Fruit fly (Drosophila melanogaster): Measurements from ENCODE around the gene Snoo.

Snoo gene

DNA sequence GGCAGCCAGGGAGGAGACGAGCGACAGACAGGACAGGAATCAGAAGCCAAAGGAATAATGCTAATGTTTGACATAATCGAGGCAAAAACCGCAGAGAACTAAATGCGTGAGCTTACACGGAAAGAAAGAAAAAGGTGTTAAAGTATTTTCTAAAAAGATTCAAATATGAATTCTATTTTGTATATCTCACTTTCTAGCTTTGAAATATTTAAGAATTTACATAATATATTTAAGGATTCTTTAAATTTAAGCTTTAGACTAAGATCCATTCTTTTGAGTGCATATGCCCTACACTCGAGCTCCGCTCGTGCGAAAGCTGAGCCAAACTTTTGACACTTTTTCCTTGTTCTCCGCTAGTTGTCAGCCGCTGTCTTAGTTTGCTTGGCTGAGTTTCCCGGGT is 52.8 kb downstream of the Snoo start (continued):
- TF ChIP-seq oc (tag; optimal IDR thresholded peaks at IDR 0.05): no peak
- TF ChIP-seq CG10565 (GFP tag; optimal IDR thresholded peaks at IDR 0.05): no peak
- peak; percentile 0 for TF ChIP-seq fd3F (GFP tag; optimal IDR thresholded peaks at IDR 0.05)
- no peak for TF ChIP-seq odd (GFP tag; optimal IDR thresholded peaks at IDR 0.05)
- TF ChIP-seq CG17359 (tag; optimal IDR thresholded peaks at IDR 0.05): peak; percentile 7
- no peak for TF ChIP-seq CG7271 (tag; optimal IDR thresholded peaks at IDR 0.05)
- no peak for TF ChIP-seq CG10267 (tag; optimal IDR thresholded peaks at IDR 0.05)
- peak; percentile 42 for TF ChIP-seq CG2678 (tag; optimal IDR thresholded peaks at IDR 0.05)
- no peak for TF ChIP-seq unc-4 (GFP tag; IDR thresholded peaks at IDR 0.05; ENCODE audit: partially characterized antibody)
- TF ChIP-seq CG7745 (tag; optimal IDR thresholded peaks at IDR 0.05): no peak
- no peak for TF ChIP-seq CG2199 (GFP tag; IDR thresholded peaks at IDR 0.05)
- no peak for TF ChIP-seq Rx (GFP tag; IDR thresholded peaks at IDR 0.05)
- TF ChIP-seq mam (GFP tag; optimal IDR thresholded peaks at IDR 0.05): no peak
- peak; percentile 59 for TF ChIP-seq CG7556 (GFP tag; optimal IDR thresholded peaks at IDR 0.05)
- no peak for TF ChIP-seq slou (GFP tag; optimal IDR thresholded peaks at IDR 0.05)
- TF ChIP-seq Sin3A (optimal IDR thresholded peaks at IDR 0.05): no peak
- TF ChIP-seq CG11085 (GFP tag; IDR thresholded peaks at IDR 0.05): no peak
- TF ChIP-seq Hand (GFP tag; optimal IDR thresholded peaks at IDR 0.05): peak; percentile 54
- no peak for TF ChIP-seq ro (GFP tag; IDR thresholded peaks at IDR 0.05)
- TF ChIP-seq Xbp1 (GFP tag; optimal IDR thresholded peaks at IDR 0.05): peak; percentile 21
- peak; percentile 32; the same call in 1 of the 2 replicates for TF ChIP-seq E2f2 (GFP tag; IDR thresholded peaks at IDR 0.05)
- TF ChIP-seq Six4 (GFP tag; optimal IDR thresholded peaks at IDR 0.05): no peak
- TF ChIP-seq CG2120 (GFP tag; optimal IDR thresholded peaks at IDR 0.05): peak; percentile 44
- TF ChIP-seq CG12236 (GFP tag; optimal IDR thresholded peaks at IDR 0.05): no peak
- no peak for TF ChIP-seq Mrtf (GFP tag; IDR thresholded peaks at IDR 0.05)
- TF ChIP-seq CG12299 (tag; optimal IDR thresholded peaks at IDR 0.05): no peak
- TF ChIP-seq dati (GFP tag; IDR thresholded peaks at IDR 0.05): no peak
- peak; percentile 41 for TF ChIP-seq dmrt99B (tag; optimal IDR thresholded peaks at IDR 0.05)
- TF ChIP-seq CG31388 (GFP tag; optimal IDR thresholded peaks at IDR 0.05): no peak
- no peak for TF ChIP-seq ind (GFP tag; optimal IDR thresholded peaks at IDR 0.05)
- no peak for TF ChIP-seq Chrac-16 (GFP tag; optimal IDR thresholded peaks at IDR 0.05)
- no peak for TF ChIP-seq CG15011 (GFP tag; optimal IDR thresholded peaks at IDR 0.05)
- no peak for TF ChIP-seq CG18011 (GFP tag; optimal IDR thresholded peaks at IDR 0.05)
- TF ChIP-seq ato (GFP tag; IDR thresholded peaks at IDR 0.05; ENCODE audit: partially characterized antibody): no peak
- no peak for TF ChIP-seq al (GFP tag; IDR thresholded peaks at IDR 0.05)
- no peak for TF ChIP-seq corto (GFP tag; optimal IDR thresholded peaks at IDR 0.05)
- TF ChIP-seq CrebB (tag; optimal IDR thresholded peaks at IDR 0.05): no peak
- TF ChIP-seq CG6765 (GFP tag; optimal IDR thresholded peaks at IDR 0.05): no peak
- no peak for TF ChIP-seq chinmo (GFP tag; IDR thresholded peaks at IDR 0.05; ENCODE audit: partially characterized antibody)
- no peak for TF ChIP-seq C15 (GFP tag; IDR thresholded peaks at IDR 0.05)
- TF ChIP-seq nom (GFP tag; optimal IDR thresholded peaks at IDR 0.05): no peak
- no peak for TF ChIP-seq sna (GFP tag; IDR thresholded peaks at IDR 0.05; ENCODE audit: partially characterized antibody)
- TF ChIP-seq Opbp (GFP tag; IDR thresholded peaks at IDR 0.05; ENCODE audit: partially characterized antibody): no peak
- no peak for TF ChIP-seq Bteb2 (GFP tag; optimal IDR thresholded peaks at IDR 0.05)
- no peak for TF ChIP-seq Nf-YA (GFP tag; IDR thresholded peaks at IDR 0.05)
- TF ChIP-seq usp (GFP tag; optimal IDR thresholded peaks at IDR 0.05): no peak
- no peak for TF ChIP-seq CG4820 (GFP tag; optimal IDR thresholded peaks at IDR 0.05)
- no peak for TF ChIP-seq Spps (tag; optimal IDR thresholded peaks at IDR 0.05)
- TF ChIP-seq wdn (GFP tag; IDR thresholded peaks at IDR 0.05): no peak
- no peak for TF ChIP-seq tin (GFP tag; optimal IDR thresholded peaks at IDR 0.05)
- TF ChIP-seq ems (GFP tag; optimal IDR thresholded peaks at IDR 0.05): no peak
- TF ChIP-seq CG6175 (GFP tag; IDR thresholded peaks at IDR 0.05): no peak

Data from whole organism, embryonic.